Worm (Caenorhabditis elegans): Measurements from ENCODE around the gene H06A10.1.

- TF ChIP-seq sea-1 (GFP tag; conservative IDR thresholded peaks at IDR 0.05) (no peak), pes-1 (GFP tag; IDR thresholded peaks at IDR 0.05) (no peak), ama-1 (optimal IDR thresholded peaks at IDR 0.05) (no peak), ets-7 (tag; optimal IDR thresholded peaks at IDR 0.05) (no peak), tbx-11 (GFP tag; IDR thresholded peaks at IDR 0.05) (no peak), aly-1 (tag; optimal IDR thresholded peaks at IDR 0.05) (no peak), F13C5.2 (tag; optimal IDR thresholded peaks at IDR 0.05) (no peak)
These were observed 47.8 kb downstream of the H06A10.1 start for ce11 chrX:13555098-13555497.
